Fruit fly (Drosophila melanogaster): Measurements from ENCODE around the gene Nepl6.

Nepl6 gene

DNA sequence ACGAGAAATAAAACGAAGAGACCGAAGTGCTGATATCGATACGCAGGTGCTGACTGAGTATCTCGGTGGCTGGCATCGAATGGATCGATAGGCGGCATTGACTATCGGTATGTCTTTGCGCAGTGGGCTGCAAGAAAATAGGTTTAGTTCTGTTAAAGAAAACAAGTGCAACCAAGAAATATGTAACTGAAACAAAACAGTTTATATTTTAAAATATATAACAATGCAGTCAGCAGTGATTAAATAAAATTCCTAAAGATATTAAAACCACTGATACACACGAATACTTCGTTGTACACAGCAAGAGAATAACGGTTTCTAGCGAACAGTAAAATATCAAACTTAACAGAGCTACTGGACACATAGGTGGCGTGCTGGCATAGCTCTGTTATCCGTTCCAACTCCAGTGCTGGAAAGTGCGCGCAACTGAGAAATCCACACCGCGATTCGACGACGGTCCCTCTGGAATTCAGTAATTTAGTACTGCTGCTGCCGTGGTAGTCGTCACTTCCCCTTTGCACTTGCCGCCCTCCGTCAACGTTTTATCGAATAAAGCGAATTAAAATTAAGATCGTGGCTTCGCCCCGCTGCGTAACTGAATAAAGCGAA lies 46.8 kb downstream of the Nepl6 start, which contains the start of the genes Pez and Cpr (continued):
- TF ChIP-seq CG10209 (GFP tag; optimal IDR thresholded peaks at IDR 0.05) (peak; percentile 42), Stat92E (GFP tag; optimal IDR thresholded peaks at IDR 0.05) (no peak), tin (GFP tag; optimal IDR thresholded peaks at IDR 0.05) (peak; percentile 45), CG11560 (tag; IDR thresholded peaks at IDR 0.05) (peak; percentile 93), CG15479 (GFP tag; optimal IDR thresholded peaks at IDR 0.05) (no peak), CG16863 (GFP tag; optimal IDR thresholded peaks at IDR 0.05) (peak; percentile 67), BtbVII (GFP tag; optimal IDR thresholded peaks at IDR 0.05) (no peak), Med (GFP tag) (peak; percentile 97), CG6272 (GFP tag; IDR thresholded peaks at IDR 0.05) (no peak), CG17568 (GFP tag; optimal IDR thresholded peaks at IDR 0.05) (no peak), CG4617 (GFP tag; optimal IDR thresholded peaks at IDR 0.05; ENCODE audit: borderline replicate concordance) (no peak), dan (GFP tag; IDR thresholded peaks at IDR 0.05) (no peak), CG9876 (GFP tag; optimal IDR thresholded peaks at IDR 0.05) (no peak), CG12744 (GFP tag; optimal IDR thresholded peaks at IDR 0.05) (no peak), CG12769 (tag; optimal IDR thresholded peaks at IDR 0.05) (no peak), phol (tag; optimal IDR thresholded peaks at IDR 0.05) (peak; percentile 17), pnt (GFP tag; optimal IDR thresholded peaks at IDR 0.05) (no peak), ttk (GFP tag; IDR thresholded peaks at IDR 0.05) (no peak), ro (GFP tag; IDR thresholded peaks at IDR 0.05) (no peak), Usf (GFP tag; optimal IDR thresholded peaks at IDR 0.05) (no peak), al (GFP tag; IDR thresholded peaks at IDR 0.05) (peak; percentile 10; the same call in 1 of the 2 replicates), CG30403 (GFP tag; optimal IDR thresholded peaks at IDR 0.05) (peak; percentile 42), slbo (GFP tag; IDR thresholded peaks at IDR 0.05) (peak; percentile 69), CG3163 (GFP tag; optimal IDR thresholded peaks at IDR 0.05) (peak; percentile 4), ewg (GFP tag; optimal IDR thresholded peaks at IDR 0.05) (peak; percentile 19), Ets97D (GFP tag; optimal IDR thresholded peaks at IDR 0.05) (peak; percentile 77), scrt (GFP tag; optimal IDR thresholded peaks at IDR 0.05) (peak; percentile 32), CG12942 (GFP tag; optimal IDR thresholded peaks at IDR 0.05) (no peak), Blimp-1 (GFP tag; optimal IDR thresholded peaks at IDR 0.05) (no peak), Ravus (GFP tag; IDR thresholded peaks at IDR 0.05) (no peak), CrebB (tag; optimal IDR thresholded peaks at IDR 0.05) (no peak), CG34224 (GFP tag; IDR thresholded peaks at IDR 0.05; ENCODE audit: partially characterized antibody) (peak; percentile 67), pita (GFP tag; optimal IDR thresholded peaks at IDR 0.05) (no peak), stc (GFP tag; IDR thresholded peaks at IDR 0.05) (peak; percentile 34; the same call in 1 of the 2 replicates), CG13296 (GFP tag; optimal IDR thresholded peaks at IDR 0.05) (peak; percentile 50), CG6254 (GFP tag; optimal IDR thresholded peaks at IDR 0.05) (no peak), hkb (optimal IDR thresholded peaks at IDR 0.05) (peak; percentile 42), hkb (GFP tag; IDR thresholded peaks at IDR 0.05) (peak; percentile 20), E2f1 (GFP tag; IDR thresholded peaks at IDR 0.05) (no peak), lilli (GFP tag; optimal IDR thresholded peaks at IDR 0.05) (peak; percentile 39), CG10147 (GFP tag; optimal IDR thresholded peaks at IDR 0.05) (no peak), CG11456 (GFP tag; IDR thresholded peaks at IDR 0.05) (peak; percentile 77; the same call in 2 of the 3 replicates), NfI (GFP tag; optimal IDR thresholded peaks at IDR 0.05) (peak; percentile 26), Awh (GFP tag; IDR thresholded peaks at IDR 0.05) (no peak), C15 (GFP tag; IDR thresholded peaks at IDR 0.05) (0 out of 3 replicates have a peak, but pooled peaks have one; percentile 25), CG9727 (GFP tag; optimal IDR thresholded peaks at IDR 0.05) (no peak), Dfd (GFP tag; optimal IDR thresholded peaks at IDR 0.05) (no peak), CG11247 (GFP tag; IDR thresholded peaks at IDR 0.05) (0 out of 2 replicates have a peak, but pooled peaks have one; percentile 49), abd-A (tag; optimal IDR thresholded peaks at IDR 0.05) (no peak), btn (GFP tag; optimal IDR thresholded peaks at IDR 0.05) (peak; percentile 17)

Data from whole organism, embryonic.